Fruit fly (Drosophila melanogaster): ENCODE results near the gene CG9265.

Gene CG9265

dm6 chr2L:21030235-21030634 lies 41.1 kb downstream of the CG9265 start (continued):
- no peak for TF ChIP-seq CG6276 (GFP tag; optimal IDR thresholded peaks at IDR 0.05)
- TF ChIP-seq CG6854 (GFP tag; optimal IDR thresholded peaks at IDR 0.05) = peak; percentile 59
- no peak for TF ChIP-seq CG15336 (GFP tag; IDR thresholded peaks at IDR 0.05)
- no peak for TF ChIP-seq CG8119 (GFP tag; IDR thresholded peaks at IDR 0.05)
- no peak for TF ChIP-seq CG16779 (tag; optimal IDR thresholded peaks at IDR 0.05)
- TF ChIP-seq pdm3 (GFP tag; optimal IDR thresholded peaks at IDR 0.05) = no peak
- TF ChIP-seq CG6808 (GFP tag; optimal IDR thresholded peaks at IDR 0.05) = peak; percentile 30
- TF ChIP-seq dac (GFP tag; optimal IDR thresholded peaks at IDR 0.05) = no peak
- no peak for TF ChIP-seq OdsH (GFP tag; optimal IDR thresholded peaks at IDR 0.05)
- TF ChIP-seq Smox (GFP tag; optimal IDR thresholded peaks at IDR 0.05) = no peak
- no peak for TF ChIP-seq eg (GFP tag; IDR thresholded peaks at IDR 0.05)

dm6 chr2L:21029749-21030148 lies 41.6 kb downstream of the CG9265 start:
- TF ChIP-seq CG1621 (tag; optimal IDR thresholded peaks at IDR 0.05) (no peak), CG6792 (GFP tag; optimal IDR thresholded peaks at IDR 0.05) (peak; percentile 16), esn (GFP tag; optimal IDR thresholded peaks at IDR 0.05) (peak; percentile 27), dac (GFP tag; optimal IDR thresholded peaks at IDR 0.05) (no peak), Hr4 (GFP tag; optimal IDR thresholded peaks at IDR 0.05) (no peak), achi (GFP tag; optimal IDR thresholded peaks at IDR 0.05) (peak; percentile 40), Eip78C (GFP tag) (peak; percentile 79), vri (GFP tag; optimal IDR thresholded peaks at IDR 0.05) (no peak), svp (GFP tag) (peak; percentile 59), dsx (GFP tag; optimal IDR thresholded peaks at IDR 0.05; ENCODE audit: poor library complexity, severe bottlenecking) (no peak), cyc (GFP tag; optimal IDR thresholded peaks at IDR 0.05) (no peak), CG34406 (GFP tag; optimal IDR thresholded peaks at IDR 0.05) (peak; percentile 21), salr (GFP tag; optimal IDR thresholded peaks at IDR 0.05) (no peak), CG8632 (GFP tag; optimal IDR thresholded peaks at IDR 0.05) (peak; percentile 16), OdsH (GFP tag; optimal IDR thresholded peaks at IDR 0.05) (peak; percentile 1)

dm6 chr2L:21029154-21029553 lies 42.1 kb downstream of the CG9265 start:
- TF ChIP-seq CG11902 (GFP tag; optimal IDR thresholded peaks at IDR 0.05) (no peak), Hr38 (GFP tag; optimal IDR thresholded peaks at IDR 0.05) (no peak), acj6 (GFP tag; optimal IDR thresholded peaks at IDR 0.05) (no peak), dsx (GFP tag; optimal IDR thresholded peaks at IDR 0.05; ENCODE audit: poor library complexity, severe bottlenecking) (no peak), Smox (GFP tag; optimal IDR thresholded peaks at IDR 0.05) (no peak), Eip75B (GFP tag; optimal IDR thresholded peaks at IDR 0.05) (no peak), dac (GFP tag; optimal IDR thresholded peaks at IDR 0.05) (no peak), CG6163 (GFP tag; IDR thresholded peaks at IDR 0.05) (no peak), CG6276 (GFP tag; optimal IDR thresholded peaks at IDR 0.05) (no peak), Sox102F (GFP tag; optimal IDR thresholded peaks at IDR 0.05) (no peak), CG15336 (GFP tag; IDR thresholded peaks at IDR 0.05) (no peak), salr (GFP tag; optimal IDR thresholded peaks at IDR 0.05) (no peak), CG3919 (GFP tag; optimal IDR thresholded peaks at IDR 0.05) (no peak)

- 0 out of 3 replicates have a peak, but pooled peaks have one; percentile 37 for TF ChIP-seq CG8119 (GFP tag; IDR thresholded peaks at IDR 0.05)
- TF ChIP-seq Sox102F (GFP tag; optimal IDR thresholded peaks at IDR 0.05) = no peak
- peak; percentile 42 for TF ChIP-seq Eip78C (GFP tag)
- TF ChIP-seq Hr4 (GFP tag; optimal IDR thresholded peaks at IDR 0.05) = peak; percentile 27
- TF ChIP-seq CG32006 (GFP tag; optimal IDR thresholded peaks at IDR 0.05) = peak; percentile 34
- peak; percentile 28 for TF ChIP-seq CG4318 (GFP tag; optimal IDR thresholded peaks at IDR 0.05)
- TF ChIP-seq Ets21C (GFP tag; optimal IDR thresholded peaks at IDR 0.05) = no peak
Measured at dm6 chr2L:21026597-21026996, 44.7 kb downstream of the CG9265 start.
